Fruit fly (Drosophila melanogaster): ENCODE measurements around the gene opm.

opm gene

DNA sequence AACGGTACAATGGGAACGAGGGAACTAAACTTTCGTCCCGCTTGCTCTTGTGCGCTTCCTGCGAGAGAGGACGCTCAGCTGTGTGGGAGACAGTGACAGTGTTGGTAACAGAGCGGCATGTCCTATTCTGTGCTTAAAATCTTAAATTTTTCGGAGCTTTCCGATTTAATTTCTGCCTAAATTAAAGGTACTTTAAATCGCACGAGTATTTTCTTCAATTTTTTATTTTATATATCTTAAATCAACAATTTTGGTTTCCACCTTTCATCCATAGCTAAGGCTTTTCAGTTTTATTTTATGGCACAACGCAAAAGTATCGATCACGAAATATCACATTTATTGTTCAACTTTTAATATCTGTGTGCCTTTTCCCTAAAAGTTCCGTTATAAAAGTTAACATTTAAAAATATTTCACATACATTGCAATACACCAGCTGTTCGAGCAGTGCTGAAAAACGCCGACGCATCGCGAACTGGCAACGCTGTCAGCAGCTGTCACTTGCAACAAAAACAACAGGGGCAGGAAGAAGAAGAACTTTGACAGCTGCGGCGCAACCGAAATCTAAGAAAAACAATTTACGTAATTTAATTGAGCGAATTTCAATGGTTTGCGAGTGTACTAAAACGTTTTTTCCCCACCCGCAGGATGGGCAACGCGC is 2.7 kb downstream of the opm start, which contains the start of the genes hiw and ND-B18:
Gene hiw (minus strand): TSS at position 26 of the 659 bp plus-strand sequence.
Gene ND-B18 (plus strand): TSS at position 330 of the 659 bp plus-strand sequence.
- no peak for TF ChIP-seq D1 (tag; optimal IDR thresholded peaks at IDR 0.05)
- TF ChIP-seq CG4496 (GFP tag; IDR thresholded peaks at IDR 0.05): peak; percentile 49

DNA sequence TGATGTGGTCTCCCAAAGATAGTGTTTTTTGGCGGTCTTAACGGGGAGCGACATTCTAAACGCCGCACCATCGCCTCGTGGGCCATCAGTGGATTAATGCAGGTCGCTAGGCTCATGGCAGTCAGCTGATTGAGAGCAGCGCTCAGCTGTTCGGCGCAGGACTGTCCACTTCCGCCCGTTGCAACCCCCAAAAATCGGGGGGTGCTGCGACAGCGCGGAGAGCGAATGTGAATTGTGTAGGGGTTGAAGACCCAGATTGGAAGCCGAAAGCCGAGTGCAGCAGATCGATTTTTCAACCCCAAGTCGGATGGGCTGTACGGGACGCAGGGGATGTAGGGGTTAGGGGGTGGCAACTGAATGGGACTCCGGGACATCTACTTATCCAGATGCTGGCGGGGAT is 3.6 kb downstream of the opm start:
- TF ChIP-seq CG15710 (tag; optimal IDR thresholded peaks at IDR 0.05) (no peak), CG10348 (GFP tag; IDR thresholded peaks at IDR 0.05) (no peak)

DNA sequence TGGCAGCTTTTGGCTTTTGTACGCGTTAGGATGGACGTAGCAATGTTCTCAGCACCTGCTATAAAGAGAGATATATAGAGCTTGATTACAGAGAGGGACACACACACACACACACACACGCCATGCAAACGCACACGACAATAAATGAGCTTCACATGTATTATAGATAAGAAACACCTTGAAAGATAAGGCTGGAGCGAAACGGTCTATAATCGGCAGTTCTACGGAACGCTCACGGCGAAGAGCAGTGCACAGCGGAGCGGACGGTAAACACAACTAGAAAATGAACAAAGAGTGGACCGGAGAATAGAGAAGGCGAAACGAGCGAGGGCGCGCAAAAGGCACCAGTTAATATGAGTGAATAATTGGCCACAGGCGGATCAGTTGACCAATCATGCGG is 17.5 kb downstream of the opm start:
- TF ChIP-seq EcR (GFP tag; optimal IDR thresholded peaks at IDR 0.05) (peak; percentile 4), Pif1B (GFP tag; optimal IDR thresholded peaks at IDR 0.05) (no peak), CG4496 (GFP tag; IDR thresholded peaks at IDR 0.05) (no peak; the same call in 2 of the 3 replicates)

DNA sequence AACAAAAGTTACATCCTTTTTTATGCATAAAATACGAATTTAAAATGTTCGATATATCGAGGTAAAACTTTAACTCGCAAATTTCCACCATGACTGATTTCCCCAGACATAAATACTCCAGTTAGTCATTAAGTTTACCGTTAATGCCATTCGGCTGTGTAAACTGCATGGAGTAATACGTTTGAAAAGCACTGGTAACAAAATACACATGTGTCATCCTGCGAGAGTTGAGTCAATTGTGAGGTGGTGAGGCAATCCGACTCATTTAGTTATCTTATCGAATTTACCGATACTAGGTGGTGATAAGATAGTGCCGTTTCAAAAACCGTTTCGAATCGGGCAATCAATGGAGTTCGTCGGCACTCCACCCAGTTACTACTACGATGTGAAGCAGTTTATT is 20.6 kb downstream of the opm start:
- TF ChIP-seq CG13204 (GFP tag; optimal IDR thresholded peaks at IDR 0.05) (no peak), D1 (tag; optimal IDR thresholded peaks at IDR 0.05) (no peak), Ets98B (GFP tag; IDR thresholded peaks at IDR 0.05) (no peak), CG32121 (GFP tag; IDR thresholded peaks at IDR 0.05) (no peak), CG14655 (GFP tag; optimal IDR thresholded peaks at IDR 0.05) (no peak), CG15710 (tag; optimal IDR thresholded peaks at IDR 0.05) (no peak), CG9948 (tag; optimal IDR thresholded peaks at IDR 0.05) (no peak), CG12605 (GFP tag; IDR thresholded peaks at IDR 0.05) (no peak), CG8301 (tag; optimal IDR thresholded peaks at IDR 0.05) (no peak), Pif1A (GFP tag; optimal IDR thresholded peaks at IDR 0.05) (no peak), rn (GFP tag; IDR thresholded peaks at IDR 0.05) (no peak)

DNA sequence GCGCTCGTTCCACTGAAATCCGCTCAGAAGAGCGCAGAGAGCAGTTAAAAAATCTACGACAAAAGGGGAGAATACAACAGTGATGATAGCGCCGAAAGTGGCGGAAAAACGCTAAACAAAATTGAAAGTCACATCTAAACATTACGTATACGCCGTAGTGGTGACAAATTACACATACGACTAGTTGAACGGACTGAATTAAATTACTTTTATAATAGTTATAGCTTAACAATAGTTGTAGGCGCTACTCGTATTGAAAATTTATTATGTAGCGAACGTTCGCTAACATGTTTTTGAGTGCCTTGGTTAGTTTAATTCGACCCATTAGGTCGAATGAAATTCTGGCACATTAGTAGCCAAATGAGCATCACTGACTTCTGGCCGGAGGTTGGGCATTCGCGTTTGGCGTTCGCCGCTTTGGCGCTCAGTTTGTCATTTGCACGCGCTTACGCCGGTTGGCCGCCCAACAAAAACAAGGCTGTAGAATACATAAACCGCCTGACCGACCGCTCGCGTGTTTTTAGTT is 22.5 kb downstream of the opm start, which contains the start of gene CG5541:
Gene CG5541 (plus strand): TSS at position 424 of the 526 bp plus-strand sequence.
- TF ChIP-seq CG8159 (tag; optimal IDR thresholded peaks at IDR 0.05) (peak; percentile 40), CG34367 (tag; optimal IDR thresholded peaks at IDR 0.05) (no peak), fd96Ca (GFP tag; IDR thresholded peaks at IDR 0.05) (0 out of 3 replicates have a peak, but pooled peaks have one; percentile 4), Snoo (tag; optimal IDR thresholded peaks at IDR 0.05) (peak; percentile 12), CG12605 (GFP tag; IDR thresholded peaks at IDR 0.05) (no peak), rn (GFP tag; IDR thresholded peaks at IDR 0.05) (no peak), Pif1B (GFP tag; optimal IDR thresholded peaks at IDR 0.05) (peak; percentile 34), CG4496 (GFP tag; IDR thresholded peaks at IDR 0.05) (no peak; the same call in 2 of the 3 replicates), CG17806 (tag; optimal IDR thresholded peaks at IDR 0.05) (no peak), CG13204 (GFP tag; optimal IDR thresholded peaks at IDR 0.05) (no peak), Pif1A (GFP tag; optimal IDR thresholded peaks at IDR 0.05) (peak; percentile 48), CG14655 (GFP tag; optimal IDR thresholded peaks at IDR 0.05) (peak; percentile 34), CG32121 (GFP tag; IDR thresholded peaks at IDR 0.05) (peak; percentile 7; the same call in 1 of the 2 replicates), CG15710 (tag; optimal IDR thresholded peaks at IDR 0.05) (peak; percentile 35)

DNA sequence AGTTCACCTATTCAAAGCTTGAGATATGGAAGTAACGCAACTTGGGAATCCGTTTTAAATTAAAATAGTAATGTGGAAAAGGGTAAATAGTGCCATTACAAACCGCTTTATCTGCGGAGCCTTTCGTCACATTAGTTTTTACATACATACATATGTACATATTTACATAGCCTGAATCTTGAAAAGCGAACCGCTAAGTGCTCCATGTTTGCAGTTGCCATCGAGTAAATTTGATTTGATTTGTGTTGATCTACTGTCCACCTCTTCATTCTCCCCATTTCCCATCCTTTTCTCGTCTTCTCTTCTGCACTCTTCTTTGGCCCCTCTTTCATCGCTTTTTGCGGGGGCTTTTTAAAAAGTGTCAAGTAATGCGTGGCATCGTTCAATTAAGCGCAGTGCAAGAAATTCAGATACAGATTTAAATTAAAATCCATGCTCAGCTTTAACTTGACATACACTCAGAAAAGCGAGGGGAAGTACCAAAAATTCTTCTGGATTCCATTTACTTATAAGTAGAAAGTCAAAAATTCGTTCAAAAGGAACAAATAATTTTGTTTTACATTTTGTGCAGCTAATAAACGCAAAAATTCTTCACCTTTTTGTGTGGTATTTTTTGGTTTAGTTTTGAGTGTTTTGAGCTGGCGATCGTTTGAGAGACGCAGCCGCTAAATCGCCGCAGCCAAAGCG is 23.1 kb downstream of the opm start:
- peak; percentile 85 for TF ChIP-seq CG32121 (GFP tag; IDR thresholded peaks at IDR 0.05)
- TF ChIP-seq Ets98B (GFP tag; IDR thresholded peaks at IDR 0.05): peak; percentile 88
- peak; percentile 59 for TF ChIP-seq Pif1A (GFP tag; optimal IDR thresholded peaks at IDR 0.05)
- peak; percentile 51 for TF ChIP-seq CG34367 (tag; optimal IDR thresholded peaks at IDR 0.05)
- no peak for TF ChIP-seq D1 (tag; optimal IDR thresholded peaks at IDR 0.05)
- peak; percentile 70 for TF ChIP-seq Pif1B (GFP tag; optimal IDR thresholded peaks at IDR 0.05)
- no peak for TF ChIP-seq EcR (GFP tag; optimal IDR thresholded peaks at IDR 0.05)
- peak; percentile 90 for TF ChIP-seq CG4496 (GFP tag; IDR thresholded peaks at IDR 0.05)
- peak; percentile 75 for TF ChIP-seq rn (GFP tag; IDR thresholded peaks at IDR 0.05)
- no peak for TF ChIP-seq gl (tag; optimal IDR thresholded peaks at IDR 0.05)
- TF ChIP-seq CG15710 (tag; optimal IDR thresholded peaks at IDR 0.05): peak; percentile 53
- peak; percentile 53 for TF ChIP-seq Snoo (tag; optimal IDR thresholded peaks at IDR 0.05)
- TF ChIP-seq CG10348 (GFP tag; IDR thresholded peaks at IDR 0.05): peak; percentile 62; the same call in 1 of the 2 replicates
- peak; percentile 89 for TF ChIP-seq CG12605 (GFP tag; IDR thresholded peaks at IDR 0.05)
- TF ChIP-seq CG14655 (GFP tag; optimal IDR thresholded peaks at IDR 0.05): peak; percentile 80
- no peak for TF ChIP-seq CG13204 (GFP tag; optimal IDR thresholded peaks at IDR 0.05)
- peak; percentile 59 for TF ChIP-seq CG8159 (tag; optimal IDR thresholded peaks at IDR 0.05)
- TF ChIP-seq CG17806 (tag; optimal IDR thresholded peaks at IDR 0.05): peak; percentile 74
- TF ChIP-seq CG9948 (tag; optimal IDR thresholded peaks at IDR 0.05): peak; percentile 65
- peak; percentile 83 for TF ChIP-seq fd96Ca (GFP tag; IDR thresholded peaks at IDR 0.05)
- TF ChIP-seq CG8301 (tag; optimal IDR thresholded peaks at IDR 0.05): peak; percentile 80

Data from whole organism, pupa.